Fruit fly (Drosophila melanogaster) whole organism, prepupa: ENCODE results near the gene yrt.

Experiments
- Blimp-1 ChIP-seq: fragments of 200-800 bp; sonication (Bioruptor generic); optimal IDR thresholded peaks from 3 replicates; lab custom pipeline; 2017; ENCODE audit warnings: missing biosample characterization, missing genetic modification characterization, mild to moderate bottlenecking, moderate library complexity, missing genetic modification reagents
- CG10631 ChIP-seq: fragments of 200-800 bp; sonication (Bioruptor generic); optimal IDR thresholded peaks from 2 replicates; lab custom pipeline; 2016; ENCODE audit warnings: missing biosample characterization, missing genetic modification characterization
- CG10669 ChIP-seq: fragments of 200-800 bp; sonication (Bioruptor generic); optimal IDR thresholded peaks from 3 replicates; lab custom pipeline; 2018; ENCODE audit warnings: missing biosample characterization, mild to moderate bottlenecking, missing genetic modification characterization, moderate library complexity
- CG11294 ChIP-seq: fragments of 200-800 bp; sonication (Bioruptor generic); IDR thresholded peaks from 2 replicates; pipeline ENCODE4 v1.3.6; 2022; ENCODE audit warnings: missing biosample characterization, missing genetic modification characterization
- CG11762 ChIP-seq: fragments of 200-800 bp; sonication (Bioruptor generic); optimal IDR thresholded peaks from 3 replicates; lab custom pipeline; 2016; ENCODE audit warnings: missing biosample characterization, missing genetic modification characterization; ENCODE audit not compliant: insufficient read depth
- CG11902 ChIP-seq: fragments of 200-800 bp; sonication (Bioruptor generic); optimal IDR thresholded peaks from 3 replicates; lab custom pipeline; 2016; ENCODE audit warnings: missing biosample characterization, missing genetic modification characterization
- CG15336 ChIP-seq: fragments of 200-800 bp; sonication (Bioruptor generic); IDR thresholded peaks from 2 replicates; pipeline ENCODE4 v1.3.6; 2022; ENCODE audit warnings: missing biosample characterization, missing genetic modification characterization
- CG1621 ChIP-seq: fragments of 200-800 bp; sonication (Bioruptor generic); optimal IDR thresholded peaks from 3 replicates; lab custom pipeline; 2018; ENCODE audit warnings: missing biosample characterization, mild to moderate bottlenecking, missing genetic modification characterization
- CG3032 ChIP-seq: fragments of 200-800 bp; optimal IDR thresholded peaks from 2 replicates; lab custom pipeline; 2019; ENCODE audit warnings: missing biosample characterization, mild to moderate bottlenecking, missing genetic modification characterization, moderate library complexity
- CG31627 ChIP-seq: fragments of 200-800 bp; sonication (Bioruptor generic); optimal IDR thresholded peaks from 3 replicates; lab custom pipeline; 2016; ENCODE audit warnings: missing biosample characterization, missing genetic modification characterization
- CG32006 ChIP-seq: fragments of 200-800 bp; sonication (Bioruptor generic); optimal IDR thresholded peaks from 3 replicates; lab custom pipeline; 2017; ENCODE audit warnings: missing biosample characterization, mild to moderate bottlenecking, missing genetic modification characterization
- CG34406 ChIP-seq: fragments of 200-800 bp; sonication (Bioruptor generic); optimal IDR thresholded peaks from 3 replicates; lab custom pipeline; 2016; ENCODE audit warnings: missing biosample characterization, missing genetic modification characterization
- CG3919 ChIP-seq: fragments of 200-800 bp; sonication (Bioruptor generic); optimal IDR thresholded peaks from 3 replicates; lab custom pipeline; 2016; ENCODE audit warnings: missing biosample characterization, missing genetic modification characterization
- CG4318 ChIP-seq: fragments of 200-800 bp; sonication (Bioruptor generic); optimal IDR thresholded peaks from 3 replicates; lab custom pipeline; 2017; ENCODE audit warnings: missing biosample characterization, mild to moderate bottlenecking, missing genetic modification characterization
- CG6163 ChIP-seq: fragments of 200-800 bp; sonication (Bioruptor generic); IDR thresholded peaks from 3 replicates; pipeline ENCODE4 v1.3.6; 2022; ENCODE audit warnings: missing biosample characterization, missing genetic modification characterization
- CG6792 ChIP-seq: fragments of 200-800 bp; sonication (Bioruptor generic); optimal IDR thresholded peaks from 3 replicates; lab custom pipeline; 2016; ENCODE audit warnings: missing biosample characterization, missing genetic modification characterization
- CG6808 ChIP-seq: fragments of 200-800 bp; sonication (Bioruptor generic); optimal IDR thresholded peaks from 3 replicates; lab custom pipeline; 2017; ENCODE audit warnings: missing biosample characterization, missing genetic modification characterization, mild to moderate bottlenecking, moderate library complexity, missing genetic modification reagents
- CG7368 ChIP-seq: fragments of 200-800 bp; sonication (Bioruptor generic); optimal IDR thresholded peaks from 3 replicates; lab custom pipeline; 2016; ENCODE audit warnings: missing biosample characterization, missing genetic modification characterization
- CG8119 ChIP-seq: fragments of 200-800 bp; sonication (Bioruptor generic); IDR thresholded peaks from 3 replicates; pipeline ENCODE4 v1.3.6; 2022; ENCODE audit warnings: missing biosample characterization, missing genetic modification characterization
- CG8632 ChIP-seq: fragments of 200-800 bp; sonication (Bioruptor generic); optimal IDR thresholded peaks from 3 replicates; lab custom pipeline; 2016; ENCODE audit warnings: missing biosample characterization, missing genetic modification characterization
- CG9139 ChIP-seq: fragments of 200-800 bp; sonication (Bioruptor generic); optimal IDR thresholded peaks from 3 replicates; lab custom pipeline; 2017; ENCODE audit warnings: missing biosample characterization, mild to moderate bottlenecking, missing genetic modification characterization
- Eip78C ChIP-seq: fragments of 200-800 bp; sonication (Bioruptor generic); peaks from one replicate; lab custom pipeline; 2016; ENCODE audit warnings: missing biosample characterization, missing genetic modification characterization
- Eip93F ChIP-seq: fragments of 200-800 bp; sonication (Bioruptor generic); optimal IDR thresholded peaks from 2 replicates; lab custom pipeline; 2016; ENCODE audit warnings: missing biosample characterization, mild to moderate bottlenecking, missing genetic modification characterization
- Ets21C ChIP-seq: fragments of 200-800 bp; sonication (Bioruptor generic); optimal IDR thresholded peaks from 3 replicates; lab custom pipeline; 2016; ENCODE audit warnings: missing biosample characterization, missing genetic modification characterization
- Ets96B ChIP-seq: fragments of 200-800 bp; optimal IDR thresholded peaks from 2 replicates; lab custom pipeline; 2019; ENCODE audit warnings: missing biosample characterization, mild to moderate bottlenecking, missing genetic modification characterization, moderate library complexity
- Gug ChIP-seq: fragments of 200-800 bp; sonication (Bioruptor generic); IDR thresholded peaks from 2 replicates; pipeline ENCODE4 v1.3.6; 2022; ENCODE audit warnings: missing biosample characterization, missing genetic modification characterization
- Hr39 ChIP-seq: fragments of 200-800 bp; sonication (Bioruptor generic); optimal IDR thresholded peaks from 2 replicates; lab custom pipeline; 2016; ENCODE audit warnings: missing biosample characterization, missing genetic modification characterization
- Hr4 ChIP-seq: fragments of 200-800 bp; sonication (Bioruptor generic); optimal IDR thresholded peaks from 3 replicates; lab custom pipeline; 2016; ENCODE audit warnings: missing biosample characterization, missing genetic modification characterization
- Lpt ChIP-seq: fragments of 200-800 bp; sonication (Bioruptor generic); optimal IDR thresholded peaks from 3 replicates; lab custom pipeline; 2016; ENCODE audit warnings: missing biosample characterization, missing genetic modification characterization
- Met ChIP-seq: fragments of 200-800 bp; sonication (Bioruptor generic); optimal IDR thresholded peaks from 3 replicates; lab custom pipeline; 2016; ENCODE audit warnings: missing biosample characterization, missing genetic modification characterization
- OdsH ChIP-seq: fragments of 200-800 bp; sonication (Bioruptor generic); optimal IDR thresholded peaks from 3 replicates; lab custom pipeline; 2016; ENCODE audit warnings: missing biosample characterization, missing genetic modification characterization
- Smox ChIP-seq: fragments of 200-800 bp; sonication (Bioruptor generic); optimal IDR thresholded peaks from 3 replicates; lab custom pipeline; 2016; ENCODE audit warnings: missing biosample characterization, missing genetic modification characterization
- Sox14 ChIP-seq: fragments of 200-800 bp; sonication (Bioruptor generic); optimal IDR thresholded peaks from 3 replicates; lab custom pipeline; 2016; ENCODE audit warnings: missing biosample characterization, missing genetic modification characterization
- Sox15 ChIP-seq: fragments of 200-800 bp; sonication (Bioruptor generic); optimal IDR thresholded peaks from 3 replicates; lab custom pipeline; 2016; ENCODE audit warnings: missing biosample characterization, missing genetic modification characterization
- achi ChIP-seq: fragments of 200-800 bp; sonication (Bioruptor generic); optimal IDR thresholded peaks from 3 replicates; lab custom pipeline; 2016; ENCODE audit warnings: missing biosample characterization, missing genetic modification characterization
- acj6 ChIP-seq: fragments of 200-800 bp; sonication (Bioruptor generic); optimal IDR thresholded peaks from 3 replicates; lab custom pipeline; 2016; ENCODE audit warnings: missing biosample characterization, missing genetic modification characterization
- dsx ChIP-seq: fragments of 200-800 bp; optimal IDR thresholded peaks from 3 replicates; lab custom pipeline; 2019; ENCODE audit warnings: missing biosample characterization, mild to moderate bottlenecking, missing genetic modification characterization, moderate library complexity; ENCODE audit not compliant: poor library complexity, severe bottlenecking
- eg ChIP-seq: fragments of 200-800 bp; sonication (Bioruptor generic); IDR thresholded peaks from 3 replicates; pipeline ENCODE4 v1.3.6; 2022; ENCODE audit warnings: missing biosample characterization, missing genetic modification characterization
- esn ChIP-seq: fragments of 200-800 bp; sonication (Bioruptor generic); optimal IDR thresholded peaks from 2 replicates; lab custom pipeline; 2016; ENCODE audit warnings: missing biosample characterization, mild to moderate bottlenecking, missing genetic modification characterization, moderate library complexity
- fd59A ChIP-seq: fragments of 200-800 bp; sonication (Bioruptor generic); optimal IDR thresholded peaks from 2 replicates; lab custom pipeline; 2017; ENCODE audit warnings: missing biosample characterization, mild to moderate bottlenecking, missing genetic modification characterization, missing genetic modification reagents
- fd85E ChIP-seq: fragments of 200-800 bp; sonication (Bioruptor generic); optimal IDR thresholded peaks from 3 replicates; lab custom pipeline; 2016; ENCODE audit warnings: missing biosample characterization, missing genetic modification characterization
- fkh ChIP-seq: fragments of 200-800 bp; sonication (Bioruptor generic); optimal IDR thresholded peaks from 3 replicates; lab custom pipeline; 2017; ENCODE audit warnings: missing biosample characterization, mild to moderate bottlenecking, missing genetic modification characterization, moderate library complexity
- lz ChIP-seq: fragments of 200-800 bp; sonication (Bioruptor generic); optimal IDR thresholded peaks from 3 replicates; lab custom pipeline; 2016; ENCODE audit warnings: missing biosample characterization, missing genetic modification characterization
- net ChIP-seq: fragments of 200-800 bp; sonication (Bioruptor generic); optimal IDR thresholded peaks from 3 replicates; lab custom pipeline; 2016; ENCODE audit warnings: missing biosample characterization, missing genetic modification characterization
- pdm3 ChIP-seq: fragments of 200-800 bp; sonication (Bioruptor generic); optimal IDR thresholded peaks from 3 replicates; lab custom pipeline; 2016; ENCODE audit warnings: missing biosample characterization, missing genetic modification characterization
- spab ChIP-seq: fragments of 200-800 bp; sonication (Bioruptor generic); optimal IDR thresholded peaks from 2 replicates; lab custom pipeline; 2017; ENCODE audit warnings: missing biosample characterization, mild to moderate bottlenecking, missing genetic modification characterization, missing genetic modification reagents
- ss ChIP-seq, 2 experiments: fragments of 200-800 bp; sonication (Bioruptor generic); optimal IDR thresholded peaks; 2 replicates in 1 of 2; 3 replicates in 1 of 2; lab custom pipeline; 2017 to 2018; ENCODE audit warnings: mild to moderate bottlenecking in 2 of 2, missing biosample characterization in 2 of 2, missing genetic modification characterization in 2 of 2, moderate library complexity in 1 of 2
- svp ChIP-seq: fragments of 200-800 bp; sonication (Bioruptor generic); peaks from one replicate; lab custom pipeline; 2016; ENCODE audit warnings: missing biosample characterization, missing genetic modification characterization
- topi ChIP-seq: fragments of 200-800 bp; sonication (Bioruptor generic); optimal IDR thresholded peaks from 3 replicates; lab custom pipeline; 2016; ENCODE audit warnings: missing biosample characterization, missing genetic modification characterization
- vri ChIP-seq: fragments of 200-800 bp; sonication (Bioruptor generic); optimal IDR thresholded peaks from 3 replicates; lab custom pipeline; 2016; ENCODE audit warnings: missing biosample characterization, mild to moderate bottlenecking, missing genetic modification characterization

The yrt gene

DNA sequence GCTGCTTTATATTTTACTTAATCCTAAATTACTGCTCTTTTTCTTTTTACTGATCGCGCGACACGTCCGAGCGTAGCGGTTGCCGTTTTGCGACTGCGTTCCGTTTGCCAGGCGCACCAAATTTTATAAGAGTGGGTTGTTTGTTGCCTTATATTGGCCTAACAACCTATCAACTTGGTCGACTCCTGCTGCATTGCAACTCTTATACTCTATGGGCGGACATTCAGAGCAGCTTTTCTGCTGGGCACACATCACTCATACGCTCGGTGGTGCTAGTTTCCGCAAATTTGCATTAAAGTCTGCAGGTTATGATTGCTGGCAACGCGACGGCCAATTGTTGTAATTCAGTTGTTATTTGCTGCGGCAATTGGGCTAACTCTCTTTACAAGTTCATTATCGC, 19.6 kb downstream of the yrt start, which contains the start of gene yellow-e:
TSS of gene yellow-e (minus strand) at position 101 of the 400 bp plus-strand sequence.
- TF ChIP-seq eg (GFP tag; lab: Robert Waterston, UW) (0 out of 3 replicates have a peak, but pooled peaks have one; percentile 9), Met (GFP tag; lab: Kevin White, UChicago) (no peak), CG8119 (GFP tag; lab: Robert Waterston, UW) (0 out of 3 replicates have a peak, but pooled peaks have one; percentile 19)

- TF ChIP-seq CG8119 (GFP tag; lab: Robert Waterston, UW): 0 out of 3 replicates have a peak, but pooled peaks have one; percentile 43
- TF ChIP-seq net (GFP tag; lab: Kevin White, UChicago): no peak
- TF ChIP-seq Ets96B (tag; lab: Kevin White, UChicago): no peak
- no peak for TF ChIP-seq esn (GFP tag; lab: Kevin White, UChicago)
- no peak for TF ChIP-seq dsx
- TF ChIP-seq Eip93F: no peak
- TF ChIP-seq Hr4 (GFP tag; lab: Kevin White, UChicago): peak; percentile 66
- no peak for TF ChIP-seq CG11294 (GFP tag; lab: Robert Waterston, UW)
- TF ChIP-seq achi (GFP tag; lab: Kevin White, UChicago): no peak
- TF ChIP-seq CG8632: no peak
- TF ChIP-seq vri (GFP tag; lab: Kevin White, UChicago): no peak
- TF ChIP-seq CG6163: no peak
- TF ChIP-seq Blimp-1 (GFP tag; lab: Kevin White, UChicago): no peak
- TF ChIP-seq topi: no peak
- no peak for TF ChIP-seq CG3919
- TF ChIP-seq CG34406 (GFP tag; lab: Kevin White, UChicago): no peak
- TF ChIP-seq acj6: no peak
- peak; percentile 7 for TF ChIP-seq pdm3 (GFP tag; lab: Kevin White, UChicago)
- TF ChIP-seq CG6792: no peak
- TF ChIP-seq Gug (GFP tag; lab: Robert Waterston, UW): no peak
- no peak for TF ChIP-seq CG9139 (GFP tag; lab: Kevin White, UChicago)
- no peak for TF ChIP-seq fd59A
- TF ChIP-seq CG4318: peak; percentile 28
- TF ChIP-seq CG10669 (GFP tag; lab: Kevin White, UChicago): no peak
- peak; percentile 5 for TF ChIP-seq Lpt (GFP tag; lab: Kevin White, UChicago)
- no peak for TF ChIP-seq Hr39 (GFP tag; lab: Kevin White, UChicago)
- no peak for TF ChIP-seq spab (GFP tag; lab: Kevin White, UChicago)
- TF ChIP-seq CG32006: peak; percentile 67
- no peak for TF ChIP-seq CG7368 (GFP tag; lab: Kevin White, UChicago)
- no peak for TF ChIP-seq Sox14 (GFP tag; lab: Kevin White, UChicago)
- TF ChIP-seq CG11902 (GFP tag; lab: Kevin White, UChicago): no peak
- TF ChIP-seq fd85E (GFP tag; lab: Kevin White, UChicago): no peak
- TF ChIP-seq Sox15 (GFP tag; lab: Kevin White, UChicago): no peak
- TF ChIP-seq CG31627: no peak
- no peak for TF ChIP-seq CG11762
- TF ChIP-seq CG6808 (GFP tag; lab: Kevin White, UChicago): no peak
- no peak for TF ChIP-seq svp (GFP tag; lab: Kevin White, UChicago)
- TF ChIP-seq Met (GFP tag; lab: Kevin White, UChicago): no peak
- TF ChIP-seq CG10631 (GFP tag; lab: Kevin White, UChicago): no peak
- TF ChIP-seq CG15336 (GFP tag; lab: Robert Waterston, UW): peak; percentile 40; the same call in 1 of the 2 replicates
- TF ChIP-seq fkh (GFP tag; lab: Kevin White, UChicago): no peak
- peak; percentile 62 for TF ChIP-seq Eip78C (GFP tag; lab: Kevin White, UChicago)
- no peak for TF ChIP-seq lz (GFP tag; lab: Kevin White, UChicago)
- no peak for TF ChIP-seq OdsH (GFP tag; lab: Kevin White, UChicago)
- TF ChIP-seq eg (GFP tag; lab: Robert Waterston, UW): peak; percentile 51; the same call in 2 of the 3 replicates
- TF ChIP-seq CG1621 (tag; lab: Kevin White, UChicago): no peak
- TF ChIP-seq ss (GFP tag; optimal IDR thresholded peaks at IDR 0.05; lab: Kevin White, UChicago): no peak
- no peak for TF ChIP-seq Smox
- TF ChIP-seq CG3032 (tag; lab: Kevin White, UChicago): no peak
- TF ChIP-seq Ets21C (GFP tag; lab: Kevin White, UChicago): no peak
Observed at dm6 chr3R:13412704-13413103, 22.1 kb downstream of the yrt start.
